Fruit fly (Drosophila melanogaster): ENCODE data around the gene RPA2.

The RPA2 gene

DNA sequence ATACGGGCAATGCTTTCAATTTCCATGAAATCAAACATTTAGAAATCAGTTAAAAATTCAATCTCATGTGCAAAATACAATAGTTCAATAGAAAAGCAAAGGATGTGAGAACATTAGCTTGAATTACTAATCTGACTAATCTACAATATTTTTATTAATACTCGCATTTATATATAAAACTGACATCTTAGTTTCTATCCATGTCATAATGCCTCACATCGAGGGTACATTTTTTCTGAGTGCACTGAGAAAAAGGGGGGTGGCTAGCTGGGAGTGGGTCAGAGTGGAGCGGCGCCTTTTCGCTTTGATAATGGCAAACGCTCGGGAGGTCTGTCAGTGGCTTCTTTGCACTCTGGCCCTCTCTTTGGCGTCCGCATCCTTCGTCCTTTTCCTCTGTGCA lies 25.4 kb upstream of the RPA2 start (continued):
- TF ChIP-seq oc (tag; optimal IDR thresholded peaks at IDR 0.05) (no peak), Hand (GFP tag; optimal IDR thresholded peaks at IDR 0.05) (no peak), dmrt99B (tag; optimal IDR thresholded peaks at IDR 0.05) (peak; percentile 71), usp (GFP tag; optimal IDR thresholded peaks at IDR 0.05) (no peak), CG7357 (GFP tag; IDR thresholded peaks at IDR 0.05) (no peak), CG13424 (tag; optimal IDR thresholded peaks at IDR 0.05) (peak; percentile 55), CG12299 (tag; optimal IDR thresholded peaks at IDR 0.05) (no peak), pita (GFP tag; optimal IDR thresholded peaks at IDR 0.05) (no peak), CG12071 (GFP tag; optimal IDR thresholded peaks at IDR 0.05) (no peak), chif (GFP tag; optimal IDR thresholded peaks at IDR 0.05) (no peak), CG34224 (GFP tag; IDR thresholded peaks at IDR 0.05; ENCODE audit: partially characterized antibody) (no peak), Mes4 (GFP tag; optimal IDR thresholded peaks at IDR 0.05) (no peak), ATbp (GFP tag; optimal IDR thresholded peaks at IDR 0.05) (peak; percentile 9), CG11456 (GFP tag; IDR thresholded peaks at IDR 0.05) (no peak), CG7928 (GFP tag; optimal IDR thresholded peaks at IDR 0.05) (no peak), gro (GFP tag; optimal IDR thresholded peaks at IDR 0.05) (no peak), CG16779 (GFP tag; IDR thresholded peaks at IDR 0.05) (no peak), CG10147 (GFP tag; optimal IDR thresholded peaks at IDR 0.05) (peak; percentile 49), CG2199 (GFP tag; IDR thresholded peaks at IDR 0.05) (no peak), Atf6 (GFP tag; IDR thresholded peaks at IDR 0.05) (no peak), dimm (GFP tag; IDR thresholded peaks at IDR 0.05) (no peak), rib (GFP tag; IDR thresholded peaks at IDR 0.05) (no peak), Ets97D (GFP tag; optimal IDR thresholded peaks at IDR 0.05) (no peak), CG2116 (GFP tag; optimal IDR thresholded peaks at IDR 0.05) (no peak), klu (GFP tag; IDR thresholded peaks at IDR 0.05) (no peak), ERR (GFP tag; optimal IDR thresholded peaks at IDR 0.05) (no peak), Usf (GFP tag; optimal IDR thresholded peaks at IDR 0.05) (no peak), CG4707 (GFP tag; optimal IDR thresholded peaks at IDR 0.05) (no peak), pb (GFP tag; optimal IDR thresholded peaks at IDR 0.05) (no peak), ara (GFP tag; IDR thresholded peaks at IDR 0.05) (no peak), croc (GFP tag; conservative IDR thresholded peaks at IDR 0.05) (peak; percentile 23; the same call in 1 of the 3 replicates), Eip74EF (GFP tag; optimal IDR thresholded peaks at IDR 0.05) (no peak), Drgx (GFP tag; IDR thresholded peaks at IDR 0.05) (no peak), Pdp1 (GFP tag; optimal IDR thresholded peaks at IDR 0.05) (no peak), CG14667 (GFP tag; IDR thresholded peaks at IDR 0.05) (no peak), bowl (GFP tag; IDR thresholded peaks at IDR 0.05) (no peak), jigr1 (GFP tag; IDR thresholded peaks at IDR 0.05) (no peak), maf-S (GFP tag; optimal IDR thresholded peaks at IDR 0.05) (no peak), Sry-β (GFP tag; optimal IDR thresholded peaks at IDR 0.05) (no peak), YL-1 (GFP tag; optimal IDR thresholded peaks at IDR 0.05) (no peak), Ada2b (GFP tag; IDR thresholded peaks at IDR 0.05) (no peak), Ravus (GFP tag; IDR thresholded peaks at IDR 0.05) (no peak), Gsc (GFP tag; IDR thresholded peaks at IDR 0.05) (no peak), CG3407 (GFP tag; optimal IDR thresholded peaks at IDR 0.05) (no peak), CG8944 (GFP tag; optimal IDR thresholded peaks at IDR 0.05) (no peak), gcm2 (GFP tag; optimal IDR thresholded peaks at IDR 0.05) (no peak), CG6765 (GFP tag; optimal IDR thresholded peaks at IDR 0.05) (no peak), dysf (GFP tag; IDR thresholded peaks at IDR 0.05) (peak; percentile 36; the same call in 1 of the 3 replicates), Vsx1 (GFP tag; optimal IDR thresholded peaks at IDR 0.05) (no peak), Neu2 (GFP tag; optimal IDR thresholded peaks at IDR 0.05; ENCODE audit: borderline replicate concordance) (no peak), dm (GFP tag; optimal IDR thresholded peaks at IDR 0.05) (no peak), CG30403 (GFP tag; optimal IDR thresholded peaks at IDR 0.05) (no peak), CG11695 (GFP tag; IDR thresholded peaks at IDR 0.05) (no peak)
